Fruit fly (Drosophila melanogaster): ENCODE measurements around the gene mask.

dm6 chr3R:24282567-24283324, 52.4 kb downstream of the mask start:
- no peak for TF ChIP-seq CG34367 (tag; optimal IDR thresholded peaks at IDR 0.05)
- no peak for TF ChIP-seq CG14655 (GFP tag; optimal IDR thresholded peaks at IDR 0.05)

All from whole organism, pupa.